Worm (Caenorhabditis elegans) whole organism, mixed stage, embryonic: ENCODE data around the gene clec-88.
A peak's percentile ranks its signal among the peaks of the same experiment; 100 is the strongest.

Experiments used
- blmp-1 ChIP-seq: fragments of 150-350 bp; optimal IDR thresholded peaks from 2 replicates; lab custom pipeline; 2014; ENCODE audit warnings: missing biosample characterization, missing genetic modification characterization
- ceh-39 ChIP-seq: fragments of 150-350 bp; optimal IDR thresholded peaks from 2 replicates; lab custom pipeline; 2014; ENCODE audit warnings: missing biosample characterization, missing genetic modification characterization
- elt-3 ChIP-seq: fragments of 150-350 bp; optimal IDR thresholded peaks from 2 replicates; lab custom pipeline; 2014; ENCODE audit warnings: missing biosample characterization, missing genetic modification characterization
- ham-2 ChIP-seq: fragments of 200-800 bp; sonication (Bioruptor generic); optimal IDR thresholded peaks from 2 replicates; lab custom pipeline; 2018; ENCODE audit warnings: mild to moderate bottlenecking, missing genetic modification characterization, missing compliant biosample characterization
- lin-32 ChIP-seq: fragments of 200-800 bp; sonication (Bioruptor generic); optimal IDR thresholded peaks from 2 replicates; lab custom pipeline; 2018; ENCODE audit warnings: mild to moderate bottlenecking, missing genetic modification characterization, missing compliant biosample characterization
- lsy-2 ChIP-seq: fragments of 150-350 bp; optimal IDR thresholded peaks from 2 replicates; lab custom pipeline; 2014; ENCODE audit warnings: missing biosample characterization, missing genetic modification characterization
- mab-5 ChIP-seq: fragments of 150-350 bp; optimal IDR thresholded peaks from 2 replicates; lab custom pipeline; 2014; ENCODE audit warnings: missing biosample characterization, missing genetic modification characterization
- nhr-12 ChIP-seq: fragments of 150-350 bp; optimal IDR thresholded peaks from 2 replicates; lab custom pipeline; 2014; ENCODE audit warnings: missing biosample characterization, missing genetic modification characterization
- nhr-2 ChIP-seq: fragments of 150-350 bp; optimal IDR thresholded peaks from 2 replicates; lab custom pipeline; 2014; ENCODE audit warnings: missing biosample characterization, missing genetic modification characterization
- nhr-76 ChIP-seq: sonication (generic microtip); optimal IDR thresholded peaks from 2 replicates; lab custom pipeline; 2017; ENCODE audit warnings: missing biosample characterization, missing genetic modification characterization
- pha-4 ChIP-seq: fragments of 150-350 bp; optimal IDR thresholded peaks from 2 replicates; lab custom pipeline; 2018; ENCODE audit warnings: missing biosample characterization, missing genetic modification reagents, missing genetic modification characterization
- snpc-4 ChIP-seq: fragments of 150-350 bp; optimal IDR thresholded peaks from 2 replicates; lab custom pipeline; 2014; ENCODE audit warnings: missing biosample characterization, missing genetic modification characterization
- sptf-1 ChIP-seq: sonication (generic microtip); optimal IDR thresholded peaks from 2 replicates; lab custom pipeline; 2017; ENCODE audit warnings: mild to moderate bottlenecking, missing genetic modification characterization, moderate library complexity, missing compliant biosample characterization
- unc-39 ChIP-seq: fragments of 150-350 bp; optimal IDR thresholded peaks from 2 replicates; lab custom pipeline; 2014; ENCODE audit warnings: missing biosample characterization, missing genetic modification characterization

DNA sequence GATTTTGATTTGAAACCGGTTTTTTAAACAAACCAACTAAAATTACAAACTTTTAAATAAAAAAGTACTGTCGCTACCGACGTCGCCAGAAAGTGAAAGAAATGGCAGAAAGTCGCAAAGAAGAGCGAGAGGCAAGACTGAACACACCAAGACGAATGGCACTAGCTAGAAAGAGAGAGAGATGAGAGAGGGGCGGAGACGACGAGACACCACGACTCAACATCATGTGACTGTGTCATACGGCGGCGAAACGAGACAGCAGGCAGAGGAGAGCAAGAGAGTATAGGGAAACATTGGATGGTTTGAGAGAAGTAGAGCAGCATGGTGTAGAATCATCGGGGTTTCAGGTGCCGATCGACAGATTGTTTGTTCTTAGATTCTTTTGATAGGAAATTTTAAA, 17.2 kb upstream of the clec-88 start:
- TF ChIP-seq nhr-76 (tag; lab: Kevin White, UChicago) (no peak), nhr-2 (peak; percentile 22), elt-3 (no peak), pha-4 (tag; lab: Kevin White, UChicago) (peak; percentile 91), blmp-1 (peak; percentile 31), lsy-2 (tag; lab: Kevin White, UChicago) (peak; percentile 53), mab-5 (tag; lab: Kevin White, UChicago) (no peak), sptf-1 (no peak), ceh-39 (no peak), unc-39 (tag; lab: Kevin White, UChicago) (no peak), snpc-4 (tag; lab: Kevin White, UChicago) (no peak), nhr-12 (tag; lab: Kevin White, UChicago) (no peak), ham-2 (GFP tag; lab: Kevin White, UChicago) (peak; percentile 68), lin-32 (no peak)
